Worm (Caenorhabditis elegans): ENCODE measurements around the gene F14E5.2.

- no peak for TF ChIP-seq him-1 (tag; optimal IDR thresholded peaks at IDR 0.05)
- no peak for TF ChIP-seq W03F9.2 (tag; optimal IDR thresholded peaks at IDR 0.05)
Measured at ce11 chrII:8405303-8405702, 23.4 kb downstream of the F14E5.2 start, which contains the start of gene ubc-24.
